Worm (Caenorhabditis elegans) whole organism, young adult: ENCODE results near the gene inx-9.

ENCODE experiments used
- B0261.1 ChIP-seq: sonication (generic microtip); optimal IDR thresholded peaks from 2 replicates; lab custom pipeline; 2016; ENCODE audit warnings: mild to moderate bottlenecking, missing genetic modification characterization, moderate library complexity, missing compliant biosample characterization
- C06A6.2 ChIP-seq: fragments of 200-800 bp; sonication (Bioruptor generic); conservative IDR thresholded peaks from 2 replicates; pipeline ENCODE4 v1.3.6; 2022; ENCODE audit warnings: missing genetic modification characterization, missing compliant biosample characterization
- Y56A3A.18 ChIP-seq: fragments of 200-800 bp; sonication (Bioruptor generic); IDR thresholded peaks from 2 replicates; pipeline ENCODE4 v1.3.6; 2022; ENCODE audit warnings: missing genetic modification reagents, missing genetic modification characterization, missing compliant biosample characterization
- ama-1 ChIP-seq, 3 experiments: fragments of 150-350 bp in 1 of 3; sonication (generic microtip) in 2 of 3; optimal IDR thresholded peaks; 2 replicates each; lab custom pipeline; 2014 to 2018; ENCODE audit warnings: missing biosample characterization in 2 of 3, missing genetic modification characterization in 2 of 3, missing genetic modification reagents in 2 of 3
- dpl-1 ChIP-seq: fragments of 150-350 bp; optimal IDR thresholded peaks from 2 replicates; lab custom pipeline; 2014; ENCODE audit warnings: missing biosample characterization, missing genetic modification reagents, missing genetic modification characterization
- ets-4 ChIP-seq: fragments of 200-800 bp; sonication (Bioruptor generic); optimal IDR thresholded peaks from 2 replicates; lab custom pipeline; 2018; ENCODE audit warnings: mild to moderate bottlenecking, missing genetic modification characterization, missing compliant biosample characterization
- hmg-1.2 ChIP-seq: fragments of 200-800 bp; sonication (Bioruptor generic); IDR thresholded peaks from 2 replicates; pipeline ENCODE4 v1.3.6; 2022; ENCODE audit warnings: missing genetic modification reagents, missing genetic modification characterization, missing compliant biosample characterization
- hrde-1 ChIP-seq: sonication (generic microtip); optimal IDR thresholded peaks from 2 replicates; lab custom pipeline; 2016; ENCODE audit warnings: missing genetic modification characterization, mild to moderate bottlenecking, missing compliant biosample characterization, moderate library complexity, missing genotype, missing genetic modification reagents, borderline replicate concordance
- lin-26 ChIP-seq: fragments of 200-800 bp; sonication (Bioruptor generic); IDR thresholded peaks from 2 replicates; pipeline ENCODE4 v1.3.6; 2022; ENCODE audit warnings: missing genetic modification reagents, missing genetic modification characterization, missing compliant biosample characterization
- madf-10 ChIP-seq: sonication (generic microtip); optimal IDR thresholded peaks from 2 replicates; lab custom pipeline; 2016; ENCODE audit warnings: mild to moderate bottlenecking, missing genetic modification characterization, missing compliant biosample characterization
- snpc-3.4 ChIP-seq: sonication (generic microtip); optimal IDR thresholded peaks from 2 replicates; lab custom pipeline; 2017; ENCODE audit warnings: missing genetic modification characterization, mild to moderate bottlenecking, missing compliant biosample characterization, antibody characterized with exemption, moderate library complexity, missing genotype, missing genetic modification reagents
- snpc-4 ChIP-seq, 5 experiments: fragments of 150-350 bp in 1 of 5; sonication (generic microtip) in 4 of 5; optimal IDR thresholded peaks; 2 replicates each; lab custom pipeline; 2014 to 2018; ENCODE audit warnings: missing genetic modification characterization in 5 of 5, missing biosample characterization in 3 of 5, antibody characterized with exemption in 2 of 5, mild to moderate bottlenecking in 2 of 5, missing compliant biosample characterization in 2 of 5, missing genotype in 2 of 5, moderate library complexity in 2 of 5, missing genetic modification reagents in 1 of 5

DNA sequence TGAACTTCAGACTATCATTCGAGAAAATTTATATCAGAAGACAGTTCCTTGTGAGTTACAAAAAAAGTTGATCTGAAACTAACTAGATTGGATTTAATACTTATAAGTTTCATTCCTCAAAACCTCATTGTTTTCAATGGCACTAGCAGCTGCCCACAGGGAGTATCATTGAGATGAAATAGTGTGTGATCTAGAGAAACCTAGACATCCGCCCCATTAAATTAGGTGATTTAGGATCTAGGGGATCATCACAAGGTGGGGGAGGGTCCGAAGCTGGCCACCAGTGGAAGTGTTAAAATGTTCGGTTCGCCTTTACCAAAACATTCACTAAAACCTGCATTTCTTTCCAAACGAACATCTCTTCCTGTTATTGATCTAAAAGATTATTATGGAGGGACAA, 40.3 kb downstream of the inx-9 start:
- TF ChIP-seq C06A6.2 (GFP tag; lab: Robert Waterston, UW), result no peak
- no peak for TF ChIP-seq lin-26 (GFP tag; lab: Robert Waterston, UW)
- TF ChIP-seq ets-4 (GFP tag; lab: Kevin White, UChicago), result no peak
- TF ChIP-seq Y56A3A.18 (GFP tag; lab: Robert Waterston, UW), result no peak
- no peak for TF ChIP-seq snpc-3.4 (tag; lab: Kevin White, UChicago)
- no peak for TF ChIP-seq hmg-1.2 (GFP tag; lab: Robert Waterston, UW)
- no peak for TF ChIP-seq ama-1 (optimal IDR thresholded peaks at IDR 0.05; lab: Kevin White, UChicago)
- TF ChIP-seq ama-1 (GFP tag; optimal IDR thresholded peaks at IDR 0.05; lab: Kevin White, UChicago), result no peak
- no peak for TF ChIP-seq B0261.1
- no peak for TF ChIP-seq dpl-1
- no peak for TF ChIP-seq hrde-1 (tag; lab: Kevin White, UChicago)
- no peak for TF ChIP-seq snpc-4 (GFP tag; optimal IDR thresholded peaks at IDR 0.05; lab: Kevin White, UChicago)
- TF ChIP-seq snpc-4 (tag; optimal IDR thresholded peaks at IDR 0.05; lab: Kevin White, UChicago), result no peak
- TF ChIP-seq madf-10, result no peak
